Worm (Caenorhabditis elegans) whole organism, young adult: ENCODE measurements around the gene F54H5.3.

ENCODE experiments used
- B0336.3 ChIP-seq: fragments of 200-800 bp; sonication (Bioruptor generic); IDR thresholded peaks from 2 replicates; pipeline ENCODE4 v1.3.6; 2022; ENCODE audit warnings: missing genetic modification characterization, missing compliant biosample characterization
- C06A6.2 ChIP-seq: fragments of 200-800 bp; sonication (Bioruptor generic); conservative IDR thresholded peaks from 2 replicates; pipeline ENCODE4 v1.3.6; 2022; ENCODE audit warnings: missing genetic modification characterization, missing compliant biosample characterization
- D2030.7 ChIP-seq: fragments of 200-800 bp; sonication (Bioruptor generic); IDR thresholded peaks from 2 replicates; pipeline ENCODE4 v1.3.6; 2022; ENCODE audit warnings: missing genetic modification reagents, missing genetic modification characterization, missing compliant biosample characterization
- F37B4.10 ChIP-seq: fragments of 200-800 bp; sonication (Bioruptor generic); IDR thresholded peaks from 2 replicates; pipeline ENCODE4 v1.3.6; 2022; ENCODE audit warnings: missing genetic modification characterization, missing compliant biosample characterization
- F39B2.1 ChIP-seq: fragments of 200-800 bp; sonication (Bioruptor generic); IDR thresholded peaks from 2 replicates; pipeline ENCODE4 v1.3.6; 2022; ENCODE audit warnings: missing genetic modification reagents, missing genetic modification characterization, missing compliant biosample characterization
- F49E8.2 ChIP-seq: sonication (generic microtip); optimal IDR thresholded peaks from 3 replicates; lab custom pipeline; 2017; ENCODE audit warnings: missing genetic modification characterization, mild to moderate bottlenecking, missing compliant biosample characterization, antibody characterized with exemption, moderate library complexity; ENCODE audit not compliant: insufficient read depth
- F52B5.7 ChIP-seq: sonication (generic microtip); optimal IDR thresholded peaks from 2 replicates; lab custom pipeline; 2016; ENCODE audit warnings: mild to moderate bottlenecking, missing genetic modification characterization, missing compliant biosample characterization
- F57A8.1 ChIP-seq: fragments of 200-800 bp; sonication (Bioruptor generic); optimal IDR thresholded peaks from 2 replicates; lab custom pipeline; 2018; ENCODE audit warnings: mild to moderate bottlenecking, missing genetic modification characterization, moderate library complexity, missing compliant biosample characterization
- K11D2.4 ChIP-seq: fragments of 200-800 bp; sonication (Bioruptor generic); IDR thresholded peaks from 2 replicates; pipeline ENCODE4 v1.3.6; 2022; ENCODE audit warnings: missing genetic modification reagents, missing genetic modification characterization, missing compliant biosample characterization
- T26A5.8 ChIP-seq: sonication (generic microtip); optimal IDR thresholded peaks from 2 replicates; lab custom pipeline; 2016; ENCODE audit warnings: missing genetic modification characterization, missing compliant biosample characterization
- Y53F4B.3 ChIP-seq: fragments of 200-800 bp; sonication (Bioruptor generic); IDR thresholded peaks from 2 replicates; pipeline ENCODE4 v1.3.6; 2022; ENCODE audit warnings: missing genetic modification reagents, missing genetic modification characterization, missing compliant biosample characterization
- ama-1 ChIP-seq, 3 experiments: fragments of 150-350 bp in 1 of 3; sonication (generic microtip) in 2 of 3; optimal IDR thresholded peaks; 2 replicates each; lab custom pipeline; 2014 to 2018; ENCODE audit warnings: missing biosample characterization in 2 of 3, missing genetic modification characterization in 2 of 3, missing genetic modification reagents in 2 of 3
- atf-7 ChIP-seq: sonication (generic microtip); optimal IDR thresholded peaks from 2 replicates; lab custom pipeline; 2017; ENCODE audit warnings: mild to moderate bottlenecking, missing genetic modification characterization, missing compliant biosample characterization
- athp-1 ChIP-seq: sonication (generic microtip); optimal IDR thresholded peaks from 2 replicates; lab custom pipeline; 2017; ENCODE audit warnings: mild to moderate bottlenecking, missing genetic modification characterization, missing compliant biosample characterization
- bed-1 ChIP-seq: fragments of 200-800 bp; sonication (Bioruptor generic); IDR thresholded peaks from 2 replicates; pipeline ENCODE4 v1.3.6; 2022; ENCODE audit warnings: missing genetic modification reagents, missing genetic modification characterization, missing compliant biosample characterization
- dpff-1 ChIP-seq: sonication (generic microtip); optimal IDR thresholded peaks from 2 replicates; lab custom pipeline; 2017; ENCODE audit warnings: mild to moderate bottlenecking, missing genetic modification characterization, missing compliant biosample characterization
- dpl-1 ChIP-seq: fragments of 150-350 bp; optimal IDR thresholded peaks from 2 replicates; lab custom pipeline; 2014; ENCODE audit warnings: missing biosample characterization, missing genetic modification reagents, missing genetic modification characterization
- efl-1 ChIP-seq: fragments of 150-350 bp; optimal IDR thresholded peaks from 2 replicates; lab custom pipeline; 2014; ENCODE audit warnings: missing biosample characterization, missing genetic modification reagents, missing genetic modification characterization
- egrh-3 ChIP-seq: fragments of 200-800 bp; sonication (Bioruptor generic); IDR thresholded peaks from 2 replicates; pipeline ENCODE4 v1.3.6; 2022; ENCODE audit warnings: missing genetic modification reagents, missing genetic modification characterization, missing compliant biosample characterization
- gei-17 ChIP-seq: fragments of 200-800 bp; sonication (Bioruptor generic); optimal IDR thresholded peaks from 2 replicates; lab custom pipeline; 2018; ENCODE audit warnings: mild to moderate bottlenecking, missing genetic modification characterization, missing compliant biosample characterization
- him-1 ChIP-seq: sonication (generic microtip); optimal IDR thresholded peaks from 2 replicates; lab custom pipeline; 2016; ENCODE audit warnings: missing genotype, missing genetic modification reagents, missing genetic modification characterization, missing compliant biosample characterization
- hlh-12 ChIP-seq: sonication (generic microtip); optimal IDR thresholded peaks from 2 replicates; lab custom pipeline; 2016; ENCODE audit warnings: missing genetic modification characterization, missing compliant biosample characterization
- hmg-20 ChIP-seq: fragments of 200-800 bp; sonication (Bioruptor generic); IDR thresholded peaks from 2 replicates; pipeline ENCODE4 v1.3.6; 2022; ENCODE audit warnings: missing genetic modification reagents, missing genetic modification characterization, missing compliant biosample characterization
- hsf-1 ChIP-seq: fragments of 200-800 bp; sonication (Bioruptor generic); IDR thresholded peaks from 2 replicates; pipeline ENCODE4 v1.3.6; 2022; ENCODE audit warnings: missing genetic modification reagents, missing genetic modification characterization, missing compliant biosample characterization
- lin-26 ChIP-seq: fragments of 200-800 bp; sonication (Bioruptor generic); IDR thresholded peaks from 2 replicates; pipeline ENCODE4 v1.3.6; 2022; ENCODE audit warnings: missing genetic modification reagents, missing genetic modification characterization, missing compliant biosample characterization
- lin-40 ChIP-seq: sonication (generic microtip); optimal IDR thresholded peaks from 2 replicates; lab custom pipeline; 2016; ENCODE audit warnings: missing genetic modification characterization, mild to moderate bottlenecking, missing compliant biosample characterization, missing genotype, missing genetic modification reagents
- lsl-1 ChIP-seq: fragments of 200-800 bp; sonication (Bioruptor generic); optimal IDR thresholded peaks from 2 replicates; lab custom pipeline; 2018; ENCODE audit warnings: mild to moderate bottlenecking, missing genetic modification characterization, moderate library complexity, missing compliant biosample characterization
- madf-10 ChIP-seq: sonication (generic microtip); optimal IDR thresholded peaks from 2 replicates; lab custom pipeline; 2016; ENCODE audit warnings: mild to moderate bottlenecking, missing genetic modification characterization, missing compliant biosample characterization
- madf-3 ChIP-seq: fragments of 200-800 bp; sonication (Bioruptor generic); IDR thresholded peaks from 2 replicates; pipeline ENCODE4 v1.3.6; 2022; ENCODE audit warnings: missing genetic modification reagents, missing genetic modification characterization, missing compliant biosample characterization
- madf-8 ChIP-seq: fragments of 200-800 bp; sonication (Bioruptor generic); conservative IDR thresholded peaks from 2 replicates; pipeline ENCODE4 v1.3.6; 2022; ENCODE audit warnings: missing genetic modification reagents, missing genetic modification characterization, missing compliant biosample characterization
- mcd-1 ChIP-seq: fragments of 200-800 bp; sonication (Bioruptor generic); IDR thresholded peaks from 2 replicates; pipeline ENCODE4 v1.3.6; 2022; ENCODE audit warnings: missing genetic modification reagents, missing genetic modification characterization, missing compliant biosample characterization
- mes-4 ChIP-seq: sonication (generic microtip); optimal IDR thresholded peaks from 2 replicates; lab custom pipeline; 2016; ENCODE audit warnings: missing genotype, missing genetic modification characterization, missing compliant biosample characterization
- nfya-1 ChIP-seq: sonication (generic microtip); optimal IDR thresholded peaks from 2 replicates; lab custom pipeline; 2017; ENCODE audit warnings: antibody characterized with exemption, missing compliant biosample characterization, missing genetic modification characterization, borderline replicate concordance; ENCODE audit not compliant: insufficient read depth
- nfyb-1 ChIP-seq: fragments of 200-800 bp; sonication (Bioruptor generic); IDR thresholded peaks from 2 replicates; pipeline ENCODE4 v1.3.6; 2022; ENCODE audit warnings: missing genetic modification reagents, missing genetic modification characterization, missing compliant biosample characterization
- nhr-179 ChIP-seq: sonication (generic microtip); optimal IDR thresholded peaks from 2 replicates; lab custom pipeline; 2016; ENCODE audit warnings: mild to moderate bottlenecking, missing genetic modification characterization, missing compliant biosample characterization
- nhr-80 ChIP-seq: sonication (generic microtip); optimal IDR thresholded peaks from 2 replicates; lab custom pipeline; 2016; ENCODE audit warnings: missing genetic modification characterization, missing compliant biosample characterization
- rcor-1 ChIP-seq: fragments of 200-800 bp; sonication (Bioruptor generic); IDR thresholded peaks from 2 replicates; pipeline ENCODE4 v1.3.6; 2022; ENCODE audit warnings: missing genetic modification reagents, missing genetic modification characterization, missing compliant biosample characterization
- rec-8 ChIP-seq, 2 experiments: sonication (generic microtip); optimal IDR thresholded peaks; 2 replicates each; lab custom pipeline; 2016; ENCODE audit warnings: mild to moderate bottlenecking in 2 of 2, missing genetic modification characterization in 2 of 2, missing genetic modification reagents in 2 of 2, missing genotype in 2 of 2, missing biosample characterization in 1 of 2, missing compliant biosample characterization in 1 of 2, moderate library complexity in 1 of 2
- rpc-1 ChIP-seq, 2 experiments: fragments of 150-350 bp in 1 of 2; sonication (generic microtip) in 1 of 2; optimal IDR thresholded peaks; 2 replicates each; lab custom pipeline; 2014 to 2018; ENCODE audit warnings: missing biosample characterization in 1 of 2, missing genetic modification characterization in 1 of 2, missing genetic modification reagents in 1 of 2, missing genotype in 1 of 2
- sdz-38 ChIP-seq: sonication (generic microtip); optimal IDR thresholded peaks from 2 replicates; lab custom pipeline; 2016; ENCODE audit warnings: missing genotype, missing genetic modification characterization, missing compliant biosample characterization
- sea-2 ChIP-seq: fragments of 200-800 bp; sonication (Bioruptor generic); IDR thresholded peaks from 2 replicates; pipeline ENCODE4 v1.3.6; 2022; ENCODE audit warnings: missing genetic modification characterization, missing compliant biosample characterization
- sptf-2 ChIP-seq: fragments of 200-800 bp; sonication (Bioruptor generic); optimal IDR thresholded peaks from 2 replicates; lab custom pipeline; 2018; ENCODE audit warnings: mild to moderate bottlenecking, missing genetic modification characterization, missing compliant biosample characterization
- xnd-1 ChIP-seq: sonication (generic microtip); optimal IDR thresholded peaks from 2 replicates; lab custom pipeline; 2016; ENCODE audit warnings: missing genotype, missing genetic modification reagents, missing genetic modification characterization, missing compliant biosample characterization
- zim-3 ChIP-seq: sonication (generic microtip); optimal IDR thresholded peaks from 2 replicates; lab custom pipeline; 2017; ENCODE audit warnings: mild to moderate bottlenecking, missing genetic modification characterization, moderate library complexity, missing compliant biosample characterization
- ztf-18 ChIP-seq: sonication (generic microtip); optimal IDR thresholded peaks from 2 replicates; lab custom pipeline; 2016; ENCODE audit warnings: missing genotype, mild to moderate bottlenecking, missing genetic modification characterization, missing compliant biosample characterization
- ztf-22 ChIP-seq: fragments of 200-800 bp; sonication (Bioruptor generic); optimal IDR thresholded peaks from 2 replicates; lab custom pipeline; 2018; ENCODE audit warnings: mild to moderate bottlenecking, missing genetic modification characterization, moderate library complexity, missing compliant biosample characterization

Gene F54H5.3

DNA sequence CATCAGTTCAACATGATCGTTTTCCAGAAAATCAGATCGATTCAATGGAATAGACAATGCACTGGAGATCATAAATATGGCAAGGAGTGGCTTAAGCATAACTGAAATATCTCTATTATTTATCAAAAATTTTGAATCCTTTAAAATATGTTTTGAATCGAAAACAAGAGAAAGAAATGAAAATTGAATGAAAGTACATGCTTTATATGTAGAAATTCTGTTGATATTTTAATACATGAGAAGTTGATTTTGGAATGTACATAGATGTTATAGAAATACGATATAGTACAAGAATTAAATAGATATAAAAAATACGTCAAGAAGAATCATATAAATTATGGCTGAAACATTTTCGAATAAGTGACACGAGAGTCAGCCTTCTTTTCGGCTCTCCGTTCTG lies 29.7 kb upstream of the F54H5.3 start, which contains the start of gene C56C10.9:
Gene C56C10.9, minus strand, starts transcription at position 101 of the 400 bp plus-strand sequence.
- no peak for TF ChIP-seq sptf-2 (GFP tag; lab: Kevin White, UChicago)
- no peak for TF ChIP-seq madf-3 (GFP tag; lab: Robert Waterston, UW)
- TF ChIP-seq bed-1 = no peak
- no peak for TF ChIP-seq F52B5.7
- TF ChIP-seq him-1 (tag; lab: Kevin White, UChicago) = no peak
- TF ChIP-seq hlh-12 (tag; lab: Kevin White, UChicago) = no peak
- no peak for TF ChIP-seq nfya-1
- TF ChIP-seq nhr-179 = no peak
- TF ChIP-seq madf-10 = no peak
- no peak for TF ChIP-seq Y53F4B.3 (GFP tag; lab: Robert Waterston, UW)
- no peak for TF ChIP-seq ztf-22 (GFP tag; lab: Kevin White, UChicago)
- no peak for TF ChIP-seq lin-40 (tag; lab: Kevin White, UChicago)
- TF ChIP-seq dpl-1 = no peak
- no peak for TF ChIP-seq efl-1 (GFP tag; lab: Kevin White, UChicago)
- TF ChIP-seq mes-4 (tag; lab: Kevin White, UChicago) = no peak
- TF ChIP-seq, all 124 proteins: peak for 0

DNA sequence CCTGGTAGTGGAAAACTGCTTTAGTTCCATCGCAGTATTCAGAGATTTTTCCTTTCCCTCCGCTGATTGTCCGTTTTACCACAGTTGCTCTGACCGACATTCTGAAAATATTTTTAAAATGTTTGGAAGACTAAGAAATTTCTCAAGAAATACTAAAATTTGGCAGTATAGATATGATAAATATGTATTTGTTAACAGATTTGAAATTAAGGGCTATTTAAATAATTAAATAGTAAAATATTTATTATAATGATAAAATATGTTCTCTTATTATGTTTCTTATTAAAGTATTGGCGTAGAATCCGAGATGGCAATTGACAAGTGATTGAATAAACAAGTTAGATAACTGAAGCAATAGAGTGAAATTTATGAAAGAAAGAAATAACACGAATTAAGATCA lies 27.8 kb upstream of the F54H5.3 start, which contains the start of gene aipr-1:
Gene aipr-1, minus strand, starts transcription at position 101 of the 400 bp plus-strand sequence.
- TF ChIP-seq athp-1 (tag; lab: Kevin White, UChicago) (no peak), xnd-1 (tag; lab: Kevin White, UChicago) (no peak), zim-3 (tag; lab: Kevin White, UChicago) (no peak), ama-1 (optimal IDR thresholded peaks at IDR 0.05; lab: Kevin White, UChicago) (no peak), ama-1 (GFP tag; optimal IDR thresholded peaks at IDR 0.05; lab: Kevin White, UChicago) (no peak), rpc-1 (optimal IDR thresholded peaks at IDR 0.05; lab: Kevin White, UChicago) (no peak), rpc-1 (tag; optimal IDR thresholded peaks at IDR 0.05; lab: Kevin White, UChicago) (no peak), F57A8.1 (GFP tag; lab: Kevin White, UChicago) (no peak), hsf-1 (GFP tag; lab: Robert Waterston, UW) (no peak), dpff-1 (tag; lab: Kevin White, UChicago) (no peak), sea-2 (GFP tag; lab: Robert Waterston, UW) (no peak), T26A5.8 (tag; lab: Kevin White, UChicago) (no peak)

DNA sequence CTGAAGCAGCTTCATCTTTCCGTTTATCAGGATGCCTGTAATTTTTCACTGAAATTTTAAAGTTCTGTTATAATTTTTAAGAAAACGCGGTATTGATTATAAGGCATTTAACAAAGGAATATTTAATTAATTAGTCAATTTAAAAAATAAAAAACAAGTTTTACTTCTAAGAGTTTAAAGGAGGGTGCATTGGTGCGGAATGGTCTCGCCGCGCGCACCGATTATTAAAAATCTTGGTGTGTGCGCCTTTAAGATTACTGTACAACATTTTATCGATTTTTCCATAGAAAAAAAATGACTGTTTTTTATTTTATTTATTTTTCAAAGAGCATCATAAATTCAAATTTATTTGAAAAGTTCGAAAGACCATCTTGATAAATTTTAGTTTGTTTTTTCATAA lies 24.5 kb upstream of the F54H5.3 start:
- TF ChIP-seq lsl-1 (peak; percentile 83), mcd-1 (GFP tag; lab: Robert Waterston, UW) (no peak), atf-7 (tag; lab: Kevin White, UChicago) (no peak), D2030.7 (0 out of 2 replicates have a peak, but pooled peaks have one; percentile 29), rcor-1 (GFP tag; lab: Robert Waterston, UW) (no peak), madf-8 (GFP tag; lab: Robert Waterston, UW) (peak; percentile 62), C06A6.2 (GFP tag; lab: Robert Waterston, UW) (no peak), T26A5.8 (tag; lab: Kevin White, UChicago) (no peak), B0336.3 (no peak), F37B4.10 (GFP tag; lab: Robert Waterston, UW) (no peak), gei-17 (no peak), lin-26 (GFP tag; lab: Robert Waterston, UW) (no peak), K11D2.4 (GFP tag; lab: Robert Waterston, UW) (no peak), F39B2.1 (GFP tag; lab: Robert Waterston, UW) (no peak), nhr-80 (tag; lab: Kevin White, UChicago) (no peak), sptf-2 (GFP tag; lab: Kevin White, UChicago) (no peak), F49E8.2 (no peak), efl-1 (GFP tag; lab: Kevin White, UChicago) (peak; percentile 15), nfyb-1 (GFP tag; lab: Robert Waterston, UW) (no peak), ztf-22 (GFP tag; lab: Kevin White, UChicago) (no peak), ztf-18 (tag; lab: Kevin White, UChicago) (no peak), rec-8 (tag; optimal IDR thresholded peaks at IDR 0.05; lab: Kevin White, UChicago) (no peak), hmg-20 (no peak), xnd-1 (tag; lab: Kevin White, UChicago) (peak; percentile 27), zim-3 (tag; lab: Kevin White, UChicago) (no peak), egrh-3 (GFP tag; lab: Robert Waterston, UW) (no peak), sdz-38 (tag; lab: Kevin White, UChicago) (no peak)
